Worm (Caenorhabditis elegans) whole organism, L3 larva: ENCODE data around the gene srx-44.

ENCODE experiments used
- R02D3.7 ChIP-seq: fragments of 150-350 bp; optimal IDR thresholded peaks from 2 replicates; lab custom pipeline; 2014; ENCODE audit warnings: missing biosample characterization, missing genetic modification characterization
- ZK546.5 ChIP-seq: sonication (generic microtip); optimal IDR thresholded peaks from 2 replicates; lab custom pipeline; 2017; ENCODE audit warnings: missing biosample characterization, missing genetic modification characterization
- ama-1 ChIP-seq: fragments of 150-350 bp; optimal IDR thresholded peaks from 2 replicates; lab custom pipeline; 2018
- ceh-16 ChIP-seq: sonication (generic microtip); optimal IDR thresholded peaks from 2 replicates; lab custom pipeline; 2017; ENCODE audit warnings: missing biosample characterization, missing genetic modification characterization
- ceh-28 ChIP-seq: fragments of 150-350 bp; optimal IDR thresholded peaks from 2 replicates; lab custom pipeline; 2014; ENCODE audit warnings: missing biosample characterization, missing genetic modification reagents, missing genetic modification characterization
- ceh-82 ChIP-seq: fragments of 150-350 bp; optimal IDR thresholded peaks from 2 replicates; lab custom pipeline; 2014; ENCODE audit warnings: missing biosample characterization, missing genetic modification characterization
- egl-27 ChIP-seq: sonication (generic microtip); optimal IDR thresholded peaks from 4 replicates; lab custom pipeline; 2017; ENCODE audit warnings: missing biosample characterization, missing genetic modification reagents, missing genetic modification characterization
- egl-5 ChIP-seq: fragments of 150-350 bp; optimal IDR thresholded peaks from 2 replicates; lab custom pipeline; 2017; ENCODE audit warnings: missing biosample characterization, missing genetic modification reagents, missing genetic modification characterization, inconsistent platforms
- elt-1 ChIP-seq: fragments of 150-350 bp; optimal IDR thresholded peaks from 2 replicates; lab custom pipeline; 2014; ENCODE audit warnings: missing biosample characterization, missing genetic modification characterization
- elt-2 ChIP-seq: sonication (generic microtip); optimal IDR thresholded peaks from 2 replicates; lab custom pipeline; 2016; ENCODE audit warnings: missing genetic modification reagents, mild to moderate bottlenecking, missing genetic modification characterization, missing compliant biosample characterization
- eor-1 ChIP-seq, 2 experiments: fragments of 150-350 bp; optimal IDR thresholded peaks; 2 replicates each; lab custom pipeline; 2014 to 2018; ENCODE audit warnings: missing biosample characterization in 2 of 2, missing genetic modification characterization in 2 of 2
- fkh-10 ChIP-seq: sonication (generic microtip); optimal IDR thresholded peaks from 2 replicates; lab custom pipeline; 2017; ENCODE audit warnings: missing biosample characterization, missing genetic modification reagents, missing genetic modification characterization
- fkh-2 ChIP-seq: fragments of 150-350 bp; optimal IDR thresholded peaks from 2 replicates; lab custom pipeline; 2014; ENCODE audit warnings: missing biosample characterization, missing genetic modification reagents, missing genetic modification characterization
- jun-1 ChIP-seq: fragments of 150-350 bp; optimal IDR thresholded peaks from 2 replicates; lab custom pipeline; 2014; ENCODE audit warnings: missing biosample characterization, missing genetic modification reagents, missing genetic modification characterization
- lin-15B ChIP-seq: fragments of 150-350 bp; optimal IDR thresholded peaks from 2 replicates; lab custom pipeline; 2014; ENCODE audit warnings: missing biosample characterization, missing genetic modification characterization
- lin-39 ChIP-seq: fragments of 150-350 bp; optimal IDR thresholded peaks from 2 replicates; lab custom pipeline; 2018; ENCODE audit warnings: missing biosample characterization, missing genetic modification reagents, missing genetic modification characterization
- lsy-12 ChIP-seq: sonication (generic microtip); optimal IDR thresholded peaks from 2 replicates; lab custom pipeline; 2016; ENCODE audit warnings: mild to moderate bottlenecking, missing genetic modification characterization, missing compliant biosample characterization
- mdl-1 ChIP-seq: fragments of 150-350 bp; optimal IDR thresholded peaks from 2 replicates; lab custom pipeline; 2014; ENCODE audit warnings: missing biosample characterization, missing genetic modification characterization
- nhr-12 ChIP-seq: fragments of 150-350 bp; optimal IDR thresholded peaks from 2 replicates; lab custom pipeline; 2014; ENCODE audit warnings: missing biosample characterization, missing genetic modification characterization
- nhr-23 ChIP-seq: fragments of 150-350 bp; optimal IDR thresholded peaks from 2 replicates; lab custom pipeline; 2014; ENCODE audit warnings: missing biosample characterization, missing genetic modification reagents, missing genetic modification characterization
- nhr-237 ChIP-seq: fragments of 150-350 bp; optimal IDR thresholded peaks from 2 replicates; lab custom pipeline; 2014; ENCODE audit warnings: missing biosample characterization, missing genetic modification characterization
- nhr-25 ChIP-seq: sonication (generic microtip); optimal IDR thresholded peaks from 2 replicates; lab custom pipeline; 2017; ENCODE audit warnings: missing biosample characterization, missing genetic modification characterization
- nhr-43 ChIP-seq: sonication (generic microtip); optimal IDR thresholded peaks from 2 replicates; lab custom pipeline; 2016; ENCODE audit warnings: mild to moderate bottlenecking, missing genetic modification characterization, missing compliant biosample characterization; ENCODE audit not compliant: poor library complexity, severe bottlenecking
- nhr-67 ChIP-seq: fragments of 150-350 bp; optimal IDR thresholded peaks from 2 replicates; lab custom pipeline; 2014; ENCODE audit warnings: missing biosample characterization, missing genetic modification characterization
- nhr-76 ChIP-seq: fragments of 150-350 bp; sonication (generic microtip); optimal IDR thresholded peaks from 5 replicates; lab custom pipeline; 2014; ENCODE audit warnings: missing biosample characterization, missing genetic modification characterization
- pha-4 ChIP-seq: fragments of 150-350 bp; optimal IDR thresholded peaks from 2 replicates; lab custom pipeline; 2014; ENCODE audit warnings: missing biosample characterization, missing genetic modification reagents, missing genetic modification characterization
- pqm-1 ChIP-seq: fragments of 150-350 bp; optimal IDR thresholded peaks from 2 replicates; lab custom pipeline; 2017; ENCODE audit warnings: missing biosample characterization, missing genetic modification characterization, inconsistent platforms
- skn-1 ChIP-seq: fragments of 150-350 bp; optimal IDR thresholded peaks from 2 replicates; lab custom pipeline; 2014; ENCODE audit warnings: missing biosample characterization, missing genetic modification characterization
- snpc-4 ChIP-seq: fragments of 150-350 bp; optimal IDR thresholded peaks from 2 replicates; lab custom pipeline; 2014; ENCODE audit warnings: missing biosample characterization, missing genetic modification characterization
- unc-62 ChIP-seq: fragments of 150-350 bp; sonication (generic microtip); optimal IDR thresholded peaks from 4 replicates; lab custom pipeline; 2014; ENCODE audit warnings: missing biosample characterization, missing genetic modification reagents, missing genetic modification characterization

Gene srx-44

DNA sequence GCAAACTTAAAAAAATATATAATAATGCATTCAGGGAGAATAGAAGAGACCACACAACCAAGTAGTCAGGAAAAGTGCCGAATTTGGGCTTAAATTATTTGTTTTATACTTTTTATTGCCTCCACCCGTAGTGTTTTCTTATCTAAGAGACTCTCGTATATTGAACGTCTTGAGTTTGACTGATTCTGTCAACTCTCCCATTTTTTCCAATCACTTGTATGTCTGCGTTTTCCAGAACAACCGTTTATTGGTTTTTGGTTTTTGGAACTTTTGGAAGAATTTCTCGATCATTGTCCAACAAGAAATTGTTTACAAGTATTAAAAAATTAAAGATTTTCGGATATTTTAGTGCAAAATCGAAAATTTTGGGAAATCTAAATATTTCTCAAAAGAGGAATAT is 23.5 kb downstream of the srx-44 start:
- TF ChIP-seq fkh-2 (no peak), pha-4 (tag; lab: Kevin White, UChicago) (peak; percentile 28), lin-15B (no peak), pqm-1 (tag; lab: Kevin White, UChicago) (peak; percentile 53), elt-2 (tag; lab: Kevin White, UChicago) (peak; percentile 81)

DNA sequence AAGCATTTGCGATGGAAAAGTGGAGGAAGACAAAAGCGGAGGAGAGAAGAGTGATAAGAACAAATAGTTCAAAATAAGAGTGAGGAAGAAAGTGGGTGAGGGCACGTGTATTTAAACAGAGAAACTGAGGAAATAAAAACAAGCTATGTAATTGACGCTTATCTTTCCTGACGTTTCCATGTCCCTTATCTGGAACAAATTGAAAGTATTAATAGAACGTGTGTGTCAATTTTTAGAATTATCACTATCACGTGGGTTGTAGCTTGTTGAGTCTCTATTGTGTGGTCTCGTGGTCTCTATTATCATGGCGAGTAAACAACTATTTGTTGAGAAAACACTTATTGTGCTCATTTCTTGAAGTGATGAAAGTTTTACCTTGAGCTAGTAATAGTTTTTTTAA is 25.7 kb downstream of the srx-44 start, which contains the start of gene T10C6.15:
T10C6.15 (minus strand) TSS at position 104 of the 400 bp plus-strand sequence.
- TF ChIP-seq nhr-43 (peak; percentile 57), jun-1 (tag; lab: Kevin White, UChicago) (peak; percentile 82), pqm-1 (tag; lab: Kevin White, UChicago) (peak; percentile 92), pha-4 (tag; lab: Kevin White, UChicago) (peak; percentile 90), ceh-82 (tag; lab: Kevin White, UChicago) (no peak), fkh-10 (GFP tag; lab: Kevin White, UChicago) (no peak), nhr-237 (tag; lab: Kevin White, UChicago) (no peak), elt-2 (tag; lab: Kevin White, UChicago) (peak; percentile 99)

DNA sequence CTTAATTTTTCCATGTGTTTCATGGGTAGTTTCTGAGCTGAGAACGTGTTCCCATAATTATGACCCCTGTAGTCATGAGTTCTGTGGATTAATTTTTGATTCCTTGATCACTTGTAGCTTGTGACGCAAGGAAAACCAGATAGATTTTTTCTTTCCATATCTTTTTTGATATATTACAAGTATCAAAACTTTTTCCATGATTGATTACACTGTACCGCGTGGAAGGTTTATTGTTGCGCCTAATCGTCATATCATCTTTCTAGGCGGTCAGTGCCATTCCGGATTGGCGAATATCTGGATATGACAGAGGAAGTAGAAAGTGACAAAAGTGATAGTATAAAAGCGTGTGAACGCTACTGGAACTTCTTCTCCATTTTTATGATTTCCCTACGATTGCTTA is 26.4 kb downstream of the srx-44 start, which contains the start of gene ZK285.2:
ZK285.2 (plus strand) TSS at position 301 of the 400 bp plus-strand sequence.
- no peak for TF ChIP-seq ZK546.5
- TF ChIP-seq nhr-67 (tag; lab: Kevin White, UChicago), result no peak
- TF ChIP-seq jun-1 (tag; lab: Kevin White, UChicago), result no peak
- TF ChIP-seq nhr-23 (tag; lab: Kevin White, UChicago), result no peak
- TF ChIP-seq ama-1 (lab: Kevin White, UChicago), result no peak
- TF ChIP-seq pha-4 (tag; lab: Kevin White, UChicago), result no peak
- no peak for TF ChIP-seq elt-2 (tag; lab: Kevin White, UChicago)
- TF ChIP-seq mdl-1 (tag; lab: Kevin White, UChicago), result no peak
- TF ChIP-seq ceh-82 (tag; lab: Kevin White, UChicago), result no peak
- no peak for TF ChIP-seq eor-1 (tag; optimal IDR thresholded peaks at IDR 0.05; lab: Kevin White, UChicago)
- no peak for TF ChIP-seq snpc-4 (tag; lab: Kevin White, UChicago)
- no peak for TF ChIP-seq ceh-28 (tag; lab: Kevin White, UChicago)
- TF ChIP-seq unc-62 (GFP tag; lab: Kevin White, UChicago), result no peak
- TF ChIP-seq nhr-76 (tag; lab: Kevin White, UChicago), result no peak
- TF ChIP-seq nhr-25 (tag; lab: Kevin White, UChicago), result no peak
- no peak for TF ChIP-seq nhr-12 (tag; lab: Kevin White, UChicago)
- no peak for TF ChIP-seq lin-15B
- no peak for TF ChIP-seq lin-39 (tag; lab: Kevin White, UChicago)
- TF ChIP-seq, all 47 proteins: peak for 0

- TF ChIP-seq skn-1 (no peak), fkh-10 (GFP tag; lab: Kevin White, UChicago) (no peak), R02D3.7 (tag; lab: Kevin White, UChicago) (no peak), mdl-1 (tag; lab: Kevin White, UChicago) (no peak), fkh-2 (no peak), lsy-12 (tag; lab: Kevin White, UChicago) (no peak), egl-27 (tag; lab: Kevin White, UChicago) (no peak)
- TF ChIP-seq, all 47 proteins: peak for 0
Measured at ce11 chrV:16047052-16047451, 26.9 kb downstream of the srx-44 start.

DNA sequence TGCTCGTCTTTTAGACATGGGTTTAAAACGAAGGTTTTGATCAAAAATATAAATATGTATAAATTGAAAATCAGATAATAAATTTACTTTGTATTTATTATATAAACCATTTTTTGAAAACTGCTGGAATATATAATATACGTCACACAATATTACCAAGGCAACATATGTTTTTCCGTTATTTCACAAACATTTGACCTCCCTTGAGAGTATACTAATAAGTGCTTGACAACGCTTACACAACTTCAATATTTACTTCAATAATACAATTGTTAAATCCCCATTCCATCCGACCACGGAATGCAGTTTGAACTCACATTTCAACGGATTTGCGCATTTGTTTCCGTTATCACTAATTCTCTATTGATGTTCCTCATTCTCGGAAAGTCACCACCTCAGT is 27.4 kb downstream of the srx-44 start, which contains the start of gene str-198:
str-198 (plus strand) TSS at position 301 of the 400 bp plus-strand sequence.
- no peak for TF ChIP-seq egl-5
- no peak for TF ChIP-seq mdl-1 (tag; lab: Kevin White, UChicago)
- TF ChIP-seq, all 47 proteins: peak for 0

DNA sequence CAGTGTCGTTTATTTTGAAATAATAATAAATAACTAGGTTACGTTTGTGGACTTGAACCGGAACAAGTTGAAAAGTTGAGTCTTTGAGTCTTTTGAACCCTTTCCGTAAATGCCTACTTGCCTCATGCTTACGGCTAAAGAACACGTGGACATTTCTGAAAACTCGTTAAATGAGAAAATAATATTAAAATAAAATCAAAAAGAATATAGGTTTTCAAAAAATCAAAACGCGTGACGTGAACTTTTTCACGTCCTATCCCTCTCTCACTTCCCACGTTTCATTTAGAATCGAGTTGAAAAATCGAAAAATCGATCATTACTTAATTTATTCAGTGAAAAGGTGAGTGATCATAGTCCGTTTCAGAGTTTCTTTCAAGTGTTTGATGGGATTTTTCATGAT is 29.0 kb downstream of the srx-44 start, which contains the start of gene best-12:
best-12 (plus strand) TSS at position 301 of the 400 bp plus-strand sequence.
- no peak for TF ChIP-seq pha-4 (tag; lab: Kevin White, UChicago)
- no peak for TF ChIP-seq ceh-16 (tag; lab: Kevin White, UChicago)
- TF ChIP-seq nhr-25 (tag; lab: Kevin White, UChicago), result no peak
- TF ChIP-seq elt-1 (tag; lab: Kevin White, UChicago), result no peak
